Fruit fly (Drosophila melanogaster) whole organism: ENCODE data around the gene ZIPIC.

Source experiments
- CG8478 ChIP-seq: fragments of >200 bp; optimal IDR thresholded peaks from 2 replicates; lab custom pipeline; 2018; ENCODE audit warnings: inconsistent platforms
- EcR ChIP-seq, 2 experiments: fragments of >200 bp; optimal IDR thresholded peaks; 2 replicates each; lab custom pipeline; 2017; ENCODE audit warnings: missing biosample characterization in 2 of 2, missing genetic modification characterization in 2 of 2, missing genetic modification reagents in 2 of 2
- pan ChIP-seq: fragments of >200 bp; optimal IDR thresholded peaks from 2 replicates; lab custom pipeline; 2017
- psq ChIP-seq: fragments of >200 bp; optimal IDR thresholded peaks from 2 replicates; lab custom pipeline; 2017
- usp ChIP-seq: fragments of >200 bp; optimal IDR thresholded peaks from 2 replicates; lab custom pipeline; 2017; ENCODE audit warnings: missing biosample characterization, missing genetic modification characterization, mixed read lengths

DNA sequence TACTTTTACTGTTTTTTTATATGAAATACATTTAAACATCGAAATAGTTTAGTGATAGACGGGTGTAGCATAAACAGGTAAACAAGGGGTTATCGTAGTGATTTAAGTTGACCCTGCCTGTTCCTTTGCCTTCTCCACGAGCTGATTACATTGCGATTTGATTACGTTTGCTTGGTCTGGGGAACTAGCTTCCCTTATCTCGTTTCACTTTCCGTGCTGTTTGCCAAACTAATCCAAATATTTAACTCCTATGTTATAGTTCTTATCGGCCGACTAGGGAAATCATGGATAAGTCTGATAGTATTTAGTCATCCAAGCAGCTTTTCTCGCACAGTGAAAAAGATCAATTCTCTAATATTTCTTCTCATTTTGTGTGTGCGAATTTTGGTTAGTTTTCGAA is 25.3 kb upstream of the ZIPIC start:
- TF ChIP-seq pan (lab: Kevin White, UChicago) (no peak), EcR (GFP tag; optimal IDR thresholded peaks at IDR 0.05; lab: Kevin White, UChicago) (no peak), usp (no peak), CG8478 (no peak), psq (lab: Kevin White, UChicago) (no peak)
